Fruit fly (Drosophila melanogaster) Kc167 (cell line): ENCODE data around the gene CG15403.

Experiments
- h ChIP-seq: fragments of >200 bp; optimal IDR thresholded peaks from 3 replicates; lab custom pipeline; 2018; ENCODE audit warnings: missing external identifiers
- insv ChIP-seq: fragments of >200 bp; optimal IDR thresholded peaks from 3 replicates; lab custom pipeline; 2018; ENCODE audit warnings: missing external identifiers
- psq ChIP-seq: fragments of >200 bp; optimal IDR thresholded peaks from 2 replicates; lab custom pipeline; 2017; ENCODE audit warnings: missing external identifiers

dm6 chr2L:3143908-3144307, 15.5 kb downstream of the CG15403 start:
- TF ChIP-seq psq (lab: Kevin White, UChicago) (no peak), insv (no peak), h (no peak)
